Worm (Caenorhabditis elegans) whole organism, L3 larva: Measurements from ENCODE around the gene mtm-3.

ENCODE experiments used
- R02D3.7 ChIP-seq: fragments of 150-350 bp; optimal IDR thresholded peaks from 2 replicates; lab custom pipeline; 2014; ENCODE audit warnings: missing biosample characterization, missing genetic modification characterization
- ZK546.5 ChIP-seq: sonication (generic microtip); optimal IDR thresholded peaks from 2 replicates; lab custom pipeline; 2017; ENCODE audit warnings: missing biosample characterization, missing genetic modification characterization
- aly-2 ChIP-seq: fragments of 150-350 bp; optimal IDR thresholded peaks from 2 replicates; lab custom pipeline; 2014; ENCODE audit warnings: missing biosample characterization, missing genetic modification characterization
- ceh-16 ChIP-seq: sonication (generic microtip); optimal IDR thresholded peaks from 2 replicates; lab custom pipeline; 2017; ENCODE audit warnings: missing biosample characterization, missing genetic modification characterization
- ceh-28 ChIP-seq: fragments of 150-350 bp; optimal IDR thresholded peaks from 2 replicates; lab custom pipeline; 2014; ENCODE audit warnings: missing biosample characterization, missing genetic modification reagents, missing genetic modification characterization
- ceh-82 ChIP-seq: fragments of 150-350 bp; optimal IDR thresholded peaks from 2 replicates; lab custom pipeline; 2014; ENCODE audit warnings: missing biosample characterization, missing genetic modification characterization
- daf-12 ChIP-seq: fragments of 150-350 bp; optimal IDR thresholded peaks from 2 replicates; lab custom pipeline; 2014; ENCODE audit warnings: missing biosample characterization, missing genetic modification reagents, missing genetic modification characterization
- elt-1 ChIP-seq: fragments of 150-350 bp; optimal IDR thresholded peaks from 2 replicates; lab custom pipeline; 2014; ENCODE audit warnings: missing biosample characterization, missing genetic modification characterization
- elt-2 ChIP-seq: sonication (generic microtip); optimal IDR thresholded peaks from 2 replicates; lab custom pipeline; 2016; ENCODE audit warnings: missing genetic modification reagents, mild to moderate bottlenecking, missing genetic modification characterization, missing compliant biosample characterization
- elt-3 ChIP-seq, 3 experiments: fragments of 150-350 bp in 1 of 3; sonication (generic microtip) in 2 of 3; optimal IDR thresholded peaks; 2 replicates in 2 of 3; 4 replicates in 1 of 3; lab custom pipeline; 2014 to 2017; ENCODE audit warnings: missing biosample characterization in 3 of 3, missing genetic modification characterization in 3 of 3
- eor-1 ChIP-seq, 2 experiments: fragments of 150-350 bp; optimal IDR thresholded peaks; 2 replicates each; lab custom pipeline; 2014 to 2018; ENCODE audit warnings: missing biosample characterization in 2 of 2, missing genetic modification characterization in 2 of 2
- fkh-10 ChIP-seq: sonication (generic microtip); optimal IDR thresholded peaks from 2 replicates; lab custom pipeline; 2017; ENCODE audit warnings: missing biosample characterization, missing genetic modification reagents, missing genetic modification characterization
- fkh-2 ChIP-seq: fragments of 150-350 bp; optimal IDR thresholded peaks from 2 replicates; lab custom pipeline; 2014; ENCODE audit warnings: missing biosample characterization, missing genetic modification reagents, missing genetic modification characterization
- fos-1 ChIP-seq: fragments of 150-350 bp; optimal IDR thresholded peaks from 2 replicates; lab custom pipeline; 2014; ENCODE audit warnings: missing biosample characterization, missing genetic modification characterization
- hmg-11 ChIP-seq: sonication (generic microtip); optimal IDR thresholded peaks from 2 replicates; lab custom pipeline; 2016; ENCODE audit warnings: missing genetic modification characterization, missing compliant biosample characterization
- jun-1 ChIP-seq: fragments of 150-350 bp; optimal IDR thresholded peaks from 2 replicates; lab custom pipeline; 2014; ENCODE audit warnings: missing biosample characterization, missing genetic modification reagents, missing genetic modification characterization
- lin-39 ChIP-seq: fragments of 150-350 bp; optimal IDR thresholded peaks from 2 replicates; lab custom pipeline; 2018; ENCODE audit warnings: missing biosample characterization, missing genetic modification reagents, missing genetic modification characterization
- mdl-1 ChIP-seq: fragments of 150-350 bp; optimal IDR thresholded peaks from 2 replicates; lab custom pipeline; 2014; ENCODE audit warnings: missing biosample characterization, missing genetic modification characterization
- nhr-11 ChIP-seq: fragments of 150-350 bp; optimal IDR thresholded peaks from 2 replicates; lab custom pipeline; 2014; ENCODE audit warnings: missing biosample characterization, missing genetic modification characterization
- nhr-12 ChIP-seq: fragments of 150-350 bp; optimal IDR thresholded peaks from 2 replicates; lab custom pipeline; 2014; ENCODE audit warnings: missing biosample characterization, missing genetic modification characterization
- nhr-23 ChIP-seq: fragments of 150-350 bp; optimal IDR thresholded peaks from 2 replicates; lab custom pipeline; 2014; ENCODE audit warnings: missing biosample characterization, missing genetic modification reagents, missing genetic modification characterization
- nhr-237 ChIP-seq: fragments of 150-350 bp; optimal IDR thresholded peaks from 2 replicates; lab custom pipeline; 2014; ENCODE audit warnings: missing biosample characterization, missing genetic modification characterization
- nhr-25 ChIP-seq: sonication (generic microtip); optimal IDR thresholded peaks from 2 replicates; lab custom pipeline; 2017; ENCODE audit warnings: missing biosample characterization, missing genetic modification characterization
- nhr-28 ChIP-seq: fragments of 150-350 bp; optimal IDR thresholded peaks from 2 replicates; lab custom pipeline; 2014; ENCODE audit warnings: missing biosample characterization, missing genetic modification characterization
- nhr-43 ChIP-seq: sonication (generic microtip); optimal IDR thresholded peaks from 2 replicates; lab custom pipeline; 2016; ENCODE audit warnings: mild to moderate bottlenecking, missing genetic modification characterization, missing compliant biosample characterization; ENCODE audit not compliant: poor library complexity, severe bottlenecking
- nhr-67 ChIP-seq: fragments of 150-350 bp; optimal IDR thresholded peaks from 2 replicates; lab custom pipeline; 2014; ENCODE audit warnings: missing biosample characterization, missing genetic modification characterization
- nhr-77 ChIP-seq: fragments of 150-350 bp; optimal IDR thresholded peaks from 2 replicates; lab custom pipeline; 2014; ENCODE audit warnings: missing biosample characterization, missing genetic modification characterization
- pqm-1 ChIP-seq: fragments of 150-350 bp; optimal IDR thresholded peaks from 2 replicates; lab custom pipeline; 2017; ENCODE audit warnings: missing biosample characterization, missing genetic modification characterization, inconsistent platforms
- skn-1 ChIP-seq: fragments of 150-350 bp; optimal IDR thresholded peaks from 2 replicates; lab custom pipeline; 2014; ENCODE audit warnings: missing biosample characterization, missing genetic modification characterization
- snpc-4 ChIP-seq: fragments of 150-350 bp; optimal IDR thresholded peaks from 2 replicates; lab custom pipeline; 2014; ENCODE audit warnings: missing biosample characterization, missing genetic modification characterization
- unc-62 ChIP-seq: fragments of 150-350 bp; sonication (generic microtip); optimal IDR thresholded peaks from 4 replicates; lab custom pipeline; 2014; ENCODE audit warnings: missing biosample characterization, missing genetic modification reagents, missing genetic modification characterization
- zag-1 ChIP-seq: fragments of 150-350 bp; optimal IDR thresholded peaks from 2 replicates; lab custom pipeline; 2014; ENCODE audit warnings: missing biosample characterization, missing genetic modification characterization
- ztf-4 ChIP-seq: fragments of 150-350 bp; optimal IDR thresholded peaks from 2 replicates; lab custom pipeline; 2014; ENCODE audit warnings: missing biosample characterization, missing genetic modification characterization

The mtm-3 gene

ce11 chrIII:3764584-3764983 is 35.7 kb downstream of the mtm-3 start:
- no peak for TF ChIP-seq unc-62 (GFP tag; lab: Kevin White, UChicago)
- TF ChIP-seq snpc-4 (tag; lab: Kevin White, UChicago), result peak; percentile 34

- TF ChIP-seq nhr-28 (tag; lab: Kevin White, UChicago), result no peak
- peak; percentile 66 for TF ChIP-seq pqm-1 (tag; lab: Kevin White, UChicago)
- peak; percentile 66 for TF ChIP-seq elt-2 (tag; lab: Kevin White, UChicago)
- TF ChIP-seq, all 47 proteins: peak for 2
Measured at ce11 chrIII:3764043-3764442, 36.2 kb downstream of the mtm-3 start.

ce11 chrIII:3759312-3759711 is 41.0 kb downstream of the mtm-3 start, which contains the start of gene arcp-1:
Gene arcp-1, minus strand, starts transcription at chrIII:3759412.
- TF ChIP-seq fos-1 (tag; lab: Kevin White, UChicago) (no peak), aly-2 (tag; lab: Kevin White, UChicago) (no peak), elt-2 (tag; lab: Kevin White, UChicago) (no peak), ceh-82 (tag; lab: Kevin White, UChicago) (no peak), R02D3.7 (tag; lab: Kevin White, UChicago) (no peak), skn-1 (tag; lab: Kevin White, UChicago) (no peak), ceh-16 (tag; lab: Kevin White, UChicago) (no peak), nhr-25 (tag; lab: Kevin White, UChicago) (no peak), nhr-23 (tag; lab: Kevin White, UChicago) (no peak), nhr-12 (tag; lab: Kevin White, UChicago) (no peak), snpc-4 (tag; lab: Kevin White, UChicago) (no peak), ceh-28 (tag; lab: Kevin White, UChicago) (no peak), nhr-67 (tag; lab: Kevin White, UChicago) (no peak), fkh-10 (GFP tag; lab: Kevin White, UChicago) (no peak)

ce11 chrIII:3745138-3745537 is 55.1 kb downstream of the mtm-3 start, which contains the start of gene lin-48:
Gene lin-48, plus strand, starts transcription at chrIII:3745438.
- TF ChIP-seq nhr-11 (tag; lab: Kevin White, UChicago) (no peak), nhr-77 (tag; lab: Kevin White, UChicago) (no peak), daf-12 (tag; lab: Kevin White, UChicago) (no peak), mdl-1 (tag; lab: Kevin White, UChicago) (no peak), ZK546.5 (tag; lab: Kevin White, UChicago) (no peak), fkh-10 (GFP tag; lab: Kevin White, UChicago) (no peak), zag-1 (tag; lab: Kevin White, UChicago) (no peak)

ce11 chrIII:3743367-3743766 is 56.9 kb downstream of the mtm-3 start:
- TF ChIP-seq lin-39, result no peak
- TF ChIP-seq fos-1 (tag; lab: Kevin White, UChicago), result no peak
- no peak for TF ChIP-seq elt-2 (tag; lab: Kevin White, UChicago)
- no peak for TF ChIP-seq elt-1 (tag; lab: Kevin White, UChicago)
- TF ChIP-seq elt-3 (tag; optimal IDR thresholded peaks at IDR 0.05; lab: Kevin White, UChicago), result no peak
- no peak for TF ChIP-seq nhr-77 (tag; lab: Kevin White, UChicago)
- TF ChIP-seq R02D3.7 (tag; lab: Kevin White, UChicago), result no peak
- TF ChIP-seq ceh-16 (tag; lab: Kevin White, UChicago), result no peak
- no peak for TF ChIP-seq jun-1 (tag; lab: Kevin White, UChicago)
- no peak for TF ChIP-seq nhr-23 (tag; lab: Kevin White, UChicago)
- no peak for TF ChIP-seq pqm-1 (tag; lab: Kevin White, UChicago)
- no peak for TF ChIP-seq nhr-67 (tag; lab: Kevin White, UChicago)
- no peak for TF ChIP-seq nhr-237 (tag; lab: Kevin White, UChicago)
- no peak for TF ChIP-seq nhr-12 (tag; lab: Kevin White, UChicago)
- TF ChIP-seq fkh-2 (tag; lab: Kevin White, UChicago), result no peak
- no peak for TF ChIP-seq ZK546.5 (tag; lab: Kevin White, UChicago)
- no peak for TF ChIP-seq nhr-43 (tag; lab: Kevin White, UChicago)
- TF ChIP-seq, all 47 proteins: peak for 0

ce11 chrIII:3742090-3742489 is 58.2 kb downstream of the mtm-3 start:
- no peak for TF ChIP-seq elt-2 (tag; lab: Kevin White, UChicago)
- no peak for TF ChIP-seq ztf-4 (tag; lab: Kevin White, UChicago)
- no peak for TF ChIP-seq nhr-237 (tag; lab: Kevin White, UChicago)
- no peak for TF ChIP-seq eor-1 (tag; optimal IDR thresholded peaks at IDR 0.05; lab: Kevin White, UChicago)
- TF ChIP-seq elt-1 (tag; lab: Kevin White, UChicago), result no peak
- TF ChIP-seq fos-1 (tag; lab: Kevin White, UChicago), result no peak
- no peak for TF ChIP-seq skn-1 (tag; lab: Kevin White, UChicago)
- TF ChIP-seq hmg-11 (tag; lab: Kevin White, UChicago), result no peak
- TF ChIP-seq fkh-10 (GFP tag; lab: Kevin White, UChicago), result no peak
- TF ChIP-seq nhr-43 (tag; lab: Kevin White, UChicago), result no peak
- TF ChIP-seq nhr-12 (tag; lab: Kevin White, UChicago), result no peak
